Fruit fly (Drosophila melanogaster) whole organism, adult: ENCODE results near the gene CG9686.

Source experiments
- Hr96 ChIP-seq: fragments of 200-800 bp; sonication (Bioruptor generic); optimal IDR thresholded peaks from 2 replicates; lab custom pipeline; 2016; ENCODE audit warnings: missing biosample characterization, missing genetic modification characterization
- bab1 ChIP-seq: fragments of 200-800 bp; sonication (Bioruptor generic); optimal IDR thresholded peaks from 3 replicates; lab custom pipeline; 2019; ENCODE audit warnings: missing biosample characterization, mild to moderate bottlenecking, missing genetic modification characterization, moderate library complexity
- tj ChIP-seq: fragments of 200-800 bp; sonication (Bioruptor generic); optimal IDR thresholded peaks from 3 replicates; lab custom pipeline; 2017; ENCODE audit warnings: missing biosample characterization, mild to moderate bottlenecking, missing genetic modification characterization, moderate library complexity

DNA sequence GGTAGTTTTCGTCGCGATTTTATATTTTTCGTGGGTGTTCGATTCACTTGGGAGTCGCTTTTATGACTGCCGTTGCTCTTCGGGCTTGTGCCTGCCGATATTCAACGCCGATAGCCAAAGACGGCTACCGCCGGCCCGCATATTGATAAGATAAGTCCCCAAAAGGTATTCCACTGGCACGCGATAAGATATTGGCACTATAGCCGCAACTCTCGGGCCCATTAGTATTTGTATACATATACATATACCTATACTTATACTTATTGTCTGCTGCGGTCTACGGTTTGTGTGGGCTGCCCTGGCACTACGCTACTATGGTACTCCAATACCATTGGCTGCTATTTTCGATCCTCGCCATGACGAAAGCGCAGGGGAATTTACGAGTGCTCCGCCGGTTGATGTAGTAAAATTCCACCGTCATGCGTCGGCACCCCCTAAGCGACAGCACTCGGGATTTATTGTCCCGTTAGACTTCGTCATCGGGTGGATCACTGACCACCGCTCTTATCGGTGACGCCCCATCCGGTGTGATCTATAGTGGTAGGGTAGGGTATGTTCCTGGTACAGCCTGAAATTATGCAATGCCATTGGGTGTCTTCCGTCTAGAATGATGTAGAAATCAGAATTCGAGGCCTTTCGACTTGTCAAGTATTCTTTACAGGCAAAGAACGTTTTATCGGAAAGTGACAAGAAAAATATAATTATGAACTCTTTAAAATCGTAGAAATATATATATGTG, 11.0 kb upstream of the CG9686 start, which contains the start of gene CG45060:
- TF ChIP-seq tj (GFP tag; lab: Kevin White, UChicago) (no peak), bab1 (GFP tag; lab: Kevin White, UChicago) (no peak), Hr96 (no peak)
